Worm (Caenorhabditis elegans) whole organism, L1 larva: ENCODE measurements around the gene R160.13.

Source experiments
- efl-1 ChIP-seq, 4 experiments: fragments of 150-350 bp; optimal IDR thresholded peaks in 3 of 4; peaks in 1 of 4; 1 replicate in 1 of 4; 2 replicates in 3 of 4; lab custom pipeline; 2014; ENCODE audit warnings: missing biosample characterization in 2 of 4, missing genetic modification characterization in 2 of 4, missing genetic modification reagents in 2 of 4
- isw-1 ChIP-seq: fragments of 200-800 bp; sonication (Bioruptor generic); IDR thresholded peaks from 2 replicates; pipeline ENCODE4 v1.3.6; 2022; ENCODE audit warnings: missing genetic modification characterization, missing compliant biosample characterization
- lin-39 ChIP-seq: fragments of 150-350 bp; optimal IDR thresholded peaks from 2 replicates; lab custom pipeline; 2014; ENCODE audit warnings: missing biosample characterization, missing genetic modification reagents, missing genetic modification characterization
- nhr-90 ChIP-seq: sonication (generic microtip); optimal IDR thresholded peaks from 2 replicates; lab custom pipeline; 2016; ENCODE audit warnings: mild to moderate bottlenecking, missing genetic modification characterization, missing compliant biosample characterization; ENCODE audit not compliant: poor library complexity
- unc-62 ChIP-seq: fragments of 150-350 bp; optimal IDR thresholded peaks from 2 replicates; lab custom pipeline; 2014; ENCODE audit warnings: missing biosample characterization, missing genetic modification reagents, missing genetic modification characterization

- TF ChIP-seq efl-1 (optimal IDR thresholded peaks at IDR 0.05; lab: Kevin White, UChicago) (no peak), efl-1 (GFP tag; optimal IDR thresholded peaks at IDR 0.05 in 1 of 2; lab: Kevin White, UChicago) (no peak), isw-1 (GFP tag; lab: Robert Waterston, UW) (no peak), nhr-90 (tag; lab: Kevin White, UChicago) (no peak), unc-62 (GFP tag; lab: Kevin White, UChicago) (no peak), lin-39 (tag; lab: Kevin White, UChicago) (no peak)
Observed at ce11 chrX:4415289-4415688, 44.0 kb upstream of the R160.13 start.
